Fruit fly (Drosophila melanogaster): ENCODE results near the gene CG42238.

The CG42238 gene

DNA sequence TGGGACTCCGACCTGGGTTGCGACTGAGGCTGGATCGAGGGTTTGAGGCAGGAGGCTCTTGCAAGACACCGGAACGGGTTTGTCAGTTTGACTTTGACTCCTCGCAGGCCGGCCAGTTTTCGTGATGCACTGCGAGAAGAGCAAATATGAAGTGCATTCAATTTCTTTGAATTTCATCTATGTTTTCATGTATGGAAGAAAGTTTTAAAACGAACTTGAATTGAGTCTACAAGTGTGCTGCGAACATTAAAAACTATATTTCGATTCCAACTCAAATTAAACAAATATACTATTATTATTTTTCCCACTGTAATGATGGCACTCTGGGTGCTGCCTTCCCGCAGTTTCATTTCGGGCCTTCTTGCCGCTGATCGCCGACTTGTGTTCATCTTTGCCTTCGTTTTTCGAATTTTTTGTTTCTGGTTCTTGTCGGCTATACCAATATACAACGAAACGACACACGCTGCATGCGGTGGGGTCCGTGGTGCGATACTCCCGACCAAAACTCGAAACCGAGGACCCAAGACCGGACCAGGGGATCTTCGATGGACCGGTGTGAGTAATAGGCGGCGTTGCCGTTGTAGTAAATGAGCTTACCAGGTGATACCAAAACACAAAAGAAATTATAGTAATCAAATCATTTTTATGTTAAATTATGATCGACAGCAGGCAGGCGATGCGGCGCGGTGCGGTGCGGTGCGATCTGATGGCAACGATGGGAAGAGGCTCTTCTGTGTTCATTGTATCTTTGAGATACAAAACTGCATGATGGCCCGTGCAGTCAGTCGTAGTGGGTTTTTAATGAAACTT is 42.4 kb downstream of the CG42238 start (continued):
- peak; percentile 10 for TF ChIP-seq Dek (tag; optimal IDR thresholded peaks at IDR 0.05)
- TF ChIP-seq CG12071 (GFP tag; optimal IDR thresholded peaks at IDR 0.05) = peak; percentile 37
- peak; percentile 75 for TF ChIP-seq CG1529 (GFP tag; optimal IDR thresholded peaks at IDR 0.05)
- peak; percentile 73 for TF ChIP-seq onecut (GFP tag; IDR thresholded peaks at IDR 0.05)
- TF ChIP-seq CG8290 (GFP tag; optimal IDR thresholded peaks at IDR 0.05) = peak; percentile 83
- TF ChIP-seq CG8290 (tag; optimal IDR thresholded peaks at IDR 0.05) = peak; percentile 11 to 53
- TF ChIP-seq Bgb (GFP tag; IDR thresholded peaks at IDR 0.05; ENCODE audit: partially characterized antibody) = no peak
- no peak for TF ChIP-seq CG34376 (GFP tag; optimal IDR thresholded peaks at IDR 0.05)
- TF ChIP-seq dmrt11E (tag; optimal IDR thresholded peaks at IDR 0.05) = peak; percentile 96
- peak; percentile 55 for TF ChIP-seq CG18619 (GFP tag; optimal IDR thresholded peaks at IDR 0.05)
- peak; percentile 65 for TF ChIP-seq CG10366 (GFP tag; IDR thresholded peaks at IDR 0.05)
- no peak for TF ChIP-seq h (optimal IDR thresholded peaks at IDR 0.05)
- peak; percentile 56 for TF ChIP-seq CG11696 (GFP tag; IDR thresholded peaks at IDR 0.05)
- TF ChIP-seq CG32532 (GFP tag; IDR thresholded peaks at IDR 0.05) = 0 out of 2 replicates have a peak, but pooled peaks have one; percentile 21
- peak; percentile 52 for TF ChIP-seq CG12659 (GFP tag; optimal IDR thresholded peaks at IDR 0.05)
- TF ChIP-seq gsb-n (tag; optimal IDR thresholded peaks at IDR 0.05) = peak; percentile 87
- peak; percentile 41 for TF ChIP-seq CG10565 (GFP tag; optimal IDR thresholded peaks at IDR 0.05)
- peak; percentile 10 for TF ChIP-seq crc (GFP tag; optimal IDR thresholded peaks at IDR 0.05)
- TF ChIP-seq CG8089 (GFP tag; optimal IDR thresholded peaks at IDR 0.05) = peak; percentile 69
- no peak for TF ChIP-seq amos (GFP tag; IDR thresholded peaks at IDR 0.05; ENCODE audit: partially characterized antibody)
- peak; percentile 24 for TF ChIP-seq Jarid2 (GFP tag; optimal IDR thresholded peaks at IDR 0.05)
- TF ChIP-seq CG7786 (GFP tag; optimal IDR thresholded peaks at IDR 0.05) = peak; percentile 48
- peak; percentile 89 for TF ChIP-seq az2 (GFP tag; optimal IDR thresholded peaks at IDR 0.05)
- peak; percentile 90 for TF ChIP-seq CG31441 (GFP tag; IDR thresholded peaks at IDR 0.05)
- no peak for TF ChIP-seq Hand (GFP tag; optimal IDR thresholded peaks at IDR 0.05)
- peak; percentile 75 for TF ChIP-seq dmrt99B (tag; optimal IDR thresholded peaks at IDR 0.05)
- TF ChIP-seq zfh2 (GFP tag; optimal IDR thresholded peaks at IDR 0.05) = no peak
- TF ChIP-seq slou (GFP tag; optimal IDR thresholded peaks at IDR 0.05) = peak; percentile 26
- TF ChIP-seq pum (GFP tag; optimal IDR thresholded peaks at IDR 0.05) = peak; percentile 79
- TF ChIP-seq dimm (GFP tag; IDR thresholded peaks at IDR 0.05) = peak; percentile 41; the same call in 1 of the 2 replicates
- peak; percentile 51 for TF ChIP-seq CG31388 (GFP tag; optimal IDR thresholded peaks at IDR 0.05)
- TF ChIP-seq croc (GFP tag; conservative IDR thresholded peaks at IDR 0.05) = peak; percentile 78
- peak; percentile 93 for TF ChIP-seq zfh1 (GFP tag; IDR thresholded peaks at IDR 0.05)
- TF ChIP-seq CG5245 (GFP tag; optimal IDR thresholded peaks at IDR 0.05) = peak; percentile 86
- no peak for TF ChIP-seq prd (optimal IDR thresholded peaks at IDR 0.05)
- TF ChIP-seq prd (GFP tag; IDR thresholded peaks at IDR 0.05) = peak; percentile 95
- TF ChIP-seq CG30403 (GFP tag; optimal IDR thresholded peaks at IDR 0.05) = peak; percentile 73
- peak; percentile 35 for TF ChIP-seq CG1792 (GFP tag; optimal IDR thresholded peaks at IDR 0.05)
- no peak for TF ChIP-seq Scr (GFP tag; IDR thresholded peaks at IDR 0.05; ENCODE audit: partially characterized antibody)
- TF ChIP-seq trh (GFP tag; optimal IDR thresholded peaks at IDR 0.05) = peak; percentile 55
- TF ChIP-seq CG5953 (GFP tag; IDR thresholded peaks at IDR 0.05) = 0 out of 2 replicates have a peak, but pooled peaks have one; percentile 22
- peak; percentile 11 for TF ChIP-seq gcm2 (GFP tag; optimal IDR thresholded peaks at IDR 0.05)
- no peak for TF ChIP-seq Adf1 (GFP tag; IDR thresholded peaks at IDR 0.05)
- TF ChIP-seq wdn (GFP tag; IDR thresholded peaks at IDR 0.05) = no peak
- peak; percentile 91 for TF ChIP-seq CG33557 (GFP tag; optimal IDR thresholded peaks at IDR 0.05)
- peak; percentile 83 for TF ChIP-seq Xbp1 (GFP tag; optimal IDR thresholded peaks at IDR 0.05)
- no peak for TF ChIP-seq inv (GFP tag; IDR thresholded peaks at IDR 0.05; ENCODE audit: partially characterized antibody)
- TF ChIP-seq CG13123 (GFP tag; optimal IDR thresholded peaks at IDR 0.05) = peak; percentile 58
- TF ChIP-seq ttk (GFP tag; IDR thresholded peaks at IDR 0.05) = peak; percentile 65; the same call in 1 of the 2 replicates
- TF ChIP-seq aop (GFP tag; IDR thresholded peaks at IDR 0.05) = 0 out of 2 replicates have a peak, but pooled peaks have one; percentile 45
